Worm (Caenorhabditis elegans): Measurements from ENCODE around the gene C07A9.12.
A peak's percentile ranks its signal among the peaks of the same experiment; 100 is the strongest.

C07A9.12 gene

ce11 chrIII:9698635-9699396, 28.5 kb downstream of the C07A9.12 start:
- TF ChIP-seq hmg-11 (tag; optimal IDR thresholded peaks at IDR 0.05), result peak; percentile 16
- no peak for TF ChIP-seq nhr-43 (tag; optimal IDR thresholded peaks at IDR 0.05; ENCODE audit: poor library complexity, severe bottlenecking)
- peak; percentile 61 for TF ChIP-seq nfya-1 (tag; optimal IDR thresholded peaks at IDR 0.05; ENCODE audit: insufficient read depth)
- TF ChIP-seq nhr-28 (tag; optimal IDR thresholded peaks at IDR 0.05), result no peak
- no peak for TF ChIP-seq fos-1 (tag; optimal IDR thresholded peaks at IDR 0.05)
- TF ChIP-seq lin-39 (tag; optimal IDR thresholded peaks at IDR 0.05), result peak; percentile 20
- no peak for TF ChIP-seq snpc-4 (tag; optimal IDR thresholded peaks at IDR 0.05)
- TF ChIP-seq nhr-11 (tag; optimal IDR thresholded peaks at IDR 0.05), result no peak
- peak; percentile 34 for TF ChIP-seq ama-1 (optimal IDR thresholded peaks at IDR 0.05)
- TF ChIP-seq nhr-25 (tag; optimal IDR thresholded peaks at IDR 0.05), result peak; percentile 49
- TF ChIP-seq elt-1 (tag; optimal IDR thresholded peaks at IDR 0.05), result no peak
- peak; percentile 7 for TF ChIP-seq elt-2 (tag; optimal IDR thresholded peaks at IDR 0.05)
- peak; percentile 8 for TF ChIP-seq nhr-23 (tag; optimal IDR thresholded peaks at IDR 0.05)

- no peak for TF ChIP-seq zag-1 (tag; optimal IDR thresholded peaks at IDR 0.05)
- TF ChIP-seq ama-1 (optimal IDR thresholded peaks at IDR 0.05), result peak; percentile 41
- TF ChIP-seq nfya-1 (tag; optimal IDR thresholded peaks at IDR 0.05; ENCODE audit: insufficient read depth), result peak; percentile 23
- peak; percentile 29 for TF ChIP-seq nhr-25 (tag; optimal IDR thresholded peaks at IDR 0.05)
These were observed 29.5 kb downstream of the C07A9.12 start for ce11 chrIII:9697886-9698285.

DNA sequence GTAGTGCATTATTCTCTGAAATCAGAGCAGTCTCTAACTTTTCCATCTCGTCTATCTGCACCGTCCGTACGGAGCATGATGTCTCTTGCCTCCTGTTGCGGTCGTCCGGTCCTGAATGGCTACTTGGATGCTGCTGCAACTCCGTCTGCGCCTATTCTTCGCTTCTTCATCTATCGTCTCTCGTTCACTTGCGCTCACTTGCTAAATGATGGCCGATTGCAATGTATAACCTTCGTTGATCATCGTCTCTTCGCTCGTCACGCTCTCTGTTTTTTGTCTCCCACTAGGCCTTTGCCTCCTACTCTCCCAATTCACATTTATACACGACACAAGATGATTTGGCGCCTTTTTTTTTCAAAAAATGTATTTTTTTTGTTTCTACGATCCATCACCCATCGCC, 30.0 kb downstream of the C07A9.12 start:
- TF ChIP-seq nhr-23 (tag; optimal IDR thresholded peaks at IDR 0.05), result peak; percentile 37
- TF ChIP-seq lin-15B (tag; optimal IDR thresholded peaks at IDR 0.05), result peak; percentile 74
- TF ChIP-seq skn-1 (tag; optimal IDR thresholded peaks at IDR 0.05), result peak; percentile 42
- no peak for TF ChIP-seq R02D3.7 (tag; optimal IDR thresholded peaks at IDR 0.05)
- no peak for TF ChIP-seq nhr-12 (tag; optimal IDR thresholded peaks at IDR 0.05)
- peak; percentile 12 for TF ChIP-seq ama-1 (optimal IDR thresholded peaks at IDR 0.05)
- peak; percentile 59 for TF ChIP-seq snpc-4 (tag; optimal IDR thresholded peaks at IDR 0.05)
- TF ChIP-seq daf-12 (tag; optimal IDR thresholded peaks at IDR 0.05), result no peak
- peak; percentile 10 for TF ChIP-seq nhr-43 (tag; optimal IDR thresholded peaks at IDR 0.05; ENCODE audit: poor library complexity, severe bottlenecking)
- TF ChIP-seq ztf-4 (tag; optimal IDR thresholded peaks at IDR 0.05), result no peak
- peak; percentile 89 for TF ChIP-seq nfya-1 (tag; optimal IDR thresholded peaks at IDR 0.05; ENCODE audit: insufficient read depth)
- TF ChIP-seq jun-1 (tag; optimal IDR thresholded peaks at IDR 0.05), result peak; percentile 1
- TF ChIP-seq tbx-2 (tag; optimal IDR thresholded peaks at IDR 0.05), result peak; percentile 18
- TF ChIP-seq elt-1 (tag; optimal IDR thresholded peaks at IDR 0.05), result peak; percentile 21
- peak; percentile 56 for TF ChIP-seq pha-4 (tag; optimal IDR thresholded peaks at IDR 0.05)
- TF ChIP-seq nhr-237 (tag; optimal IDR thresholded peaks at IDR 0.05), result no peak
- TF ChIP-seq unc-62 (GFP tag; optimal IDR thresholded peaks at IDR 0.05), result no peak
- peak; percentile 45 for TF ChIP-seq pqm-1 (tag; optimal IDR thresholded peaks at IDR 0.05)
- peak; percentile 23 for TF ChIP-seq elt-2 (tag; optimal IDR thresholded peaks at IDR 0.05)
- peak; percentile 75 for TF ChIP-seq hmg-11 (tag; optimal IDR thresholded peaks at IDR 0.05)
- peak; percentile 93 for TF ChIP-seq lin-39 (tag; optimal IDR thresholded peaks at IDR 0.05)
- TF ChIP-seq nhr-25 (tag; optimal IDR thresholded peaks at IDR 0.05), result peak; percentile 14

- TF ChIP-seq ceh-9 (tag; optimal IDR thresholded peaks at IDR 0.05) (no peak), nhr-237 (tag; optimal IDR thresholded peaks at IDR 0.05) (no peak), elt-3 (tag; optimal IDR thresholded peaks at IDR 0.05) (no peak), lin-15B (tag; optimal IDR thresholded peaks at IDR 0.05) (no peak), unc-39 (tag; optimal IDR thresholded peaks at IDR 0.05) (no peak), nhr-77 (tag; optimal IDR thresholded peaks at IDR 0.05) (no peak), nhr-23 (tag; optimal IDR thresholded peaks at IDR 0.05) (no peak), sea-2 (GFP tag; optimal IDR thresholded peaks at IDR 0.05) (no peak), pqm-1 (tag; optimal IDR thresholded peaks at IDR 0.05) (no peak)
These were observed 30.9 kb downstream of the C07A9.12 start, which contains the start of gene bud-31 for ce11 chrIII:9696417-9696816. Gene bud-31, minus strand, starts transcription at chrIII:9696517.

DNA sequence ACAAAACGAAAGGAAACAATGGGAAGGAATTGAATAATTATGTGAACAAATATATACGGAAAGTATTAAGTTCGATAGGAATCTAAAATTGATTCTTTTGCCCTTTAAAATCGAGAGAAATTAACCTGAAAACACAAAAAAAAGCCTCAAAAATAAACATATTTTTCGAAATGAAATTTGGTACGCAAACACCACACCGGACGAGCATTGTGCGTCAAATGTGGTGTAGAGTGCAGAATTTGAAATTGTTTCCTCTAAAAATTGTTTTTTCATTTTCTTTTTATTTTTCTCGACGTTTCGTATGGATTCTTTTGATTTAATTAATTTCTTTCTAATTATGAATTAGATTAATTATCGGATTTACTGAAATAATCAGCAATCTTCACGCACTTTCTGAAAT, 32.0 kb downstream of the C07A9.12 start:
- TF ChIP-seq pha-4 (tag; optimal IDR thresholded peaks at IDR 0.05), result peak; percentile 28
- TF ChIP-seq lin-15B (tag; optimal IDR thresholded peaks at IDR 0.05), result peak; percentile 19
- peak; percentile 6 for TF ChIP-seq nhr-25 (tag; optimal IDR thresholded peaks at IDR 0.05)
- TF ChIP-seq hmg-11 (tag; optimal IDR thresholded peaks at IDR 0.05), result peak; percentile 16
- peak; percentile 52 for TF ChIP-seq nfya-1 (tag; optimal IDR thresholded peaks at IDR 0.05; ENCODE audit: insufficient read depth)
- TF ChIP-seq nhr-43 (tag; optimal IDR thresholded peaks at IDR 0.05; ENCODE audit: poor library complexity, severe bottlenecking), result no peak

Measured in whole organism, L3 larva.